Worm (Caenorhabditis elegans) whole organism, L1 larva: ENCODE data around the gene ZK1290.11.

ENCODE experiments used
- C04F5.9 ChIP-seq: sonication (generic microtip); optimal IDR thresholded peaks from 2 replicates; lab custom pipeline; 2016; ENCODE audit warnings: missing genetic modification characterization, missing compliant biosample characterization
- C16A3.4 ChIP-seq: fragments of 150-350 bp; optimal IDR thresholded peaks from 2 replicates; lab custom pipeline; 2014; ENCODE audit warnings: missing biosample characterization, missing genetic modification characterization
- C34B4.2 ChIP-seq: sonication (generic microtip); optimal IDR thresholded peaks from 2 replicates; lab custom pipeline; 2017; ENCODE audit warnings: mild to moderate bottlenecking, missing genetic modification characterization, missing compliant biosample characterization
- F16B12.6 ChIP-seq: fragments of 150-350 bp; optimal IDR thresholded peaks from 2 replicates; lab custom pipeline; 2014; ENCODE audit warnings: missing biosample characterization, missing genetic modification characterization
- aly-2 ChIP-seq: fragments of 150-350 bp; optimal IDR thresholded peaks from 2 replicates; lab custom pipeline; 2014; ENCODE audit warnings: missing biosample characterization, missing genetic modification characterization
- ama-1 ChIP-seq: fragments of 150-350 bp; optimal IDR thresholded peaks from 2 replicates; lab custom pipeline; 2014
- blmp-1 ChIP-seq: fragments of 150-350 bp; optimal IDR thresholded peaks from 2 replicates; lab custom pipeline; 2014; ENCODE audit warnings: missing biosample characterization, missing genetic modification characterization
- ceh-63 ChIP-seq: fragments of 200-800 bp; sonication (Bioruptor generic); optimal IDR thresholded peaks from 2 replicates; lab custom pipeline; 2018; ENCODE audit warnings: mild to moderate bottlenecking, missing genetic modification characterization, missing compliant biosample characterization
- ceh-88 ChIP-seq: fragments of 200-800 bp; sonication (Bioruptor generic); IDR thresholded peaks from 2 replicates; pipeline ENCODE4 v1.3.6; 2022; ENCODE audit warnings: missing genetic modification characterization, missing compliant biosample characterization
- ceh-90 ChIP-seq: sonication (generic microtip); optimal IDR thresholded peaks from 2 replicates; lab custom pipeline; 2016; ENCODE audit warnings: missing genetic modification characterization, missing compliant biosample characterization
- ces-1 ChIP-seq: fragments of 150-350 bp; optimal IDR thresholded peaks from 2 replicates; lab custom pipeline; 2014; ENCODE audit warnings: missing biosample characterization, missing genetic modification reagents, missing genetic modification characterization
- dpl-1 ChIP-seq, 3 experiments: fragments of 150-350 bp in 2 of 3; sonication (generic microtip) in 1 of 3; optimal IDR thresholded peaks; 2 replicates each; lab custom pipeline; 2014 to 2017; ENCODE audit warnings: missing biosample characterization in 3 of 3, missing genetic modification characterization in 3 of 3, missing genetic modification reagents in 3 of 3
- dsc-1 ChIP-seq: sonication (generic microtip); optimal IDR thresholded peaks from 2 replicates; lab custom pipeline; 2016; ENCODE audit warnings: mild to moderate bottlenecking, missing genetic modification characterization, missing compliant biosample characterization
- efl-1 ChIP-seq, 4 experiments: fragments of 150-350 bp; optimal IDR thresholded peaks in 3 of 4; peaks in 1 of 4; 1 replicate in 1 of 4; 2 replicates in 3 of 4; lab custom pipeline; 2014; ENCODE audit warnings: missing biosample characterization in 2 of 4, missing genetic modification characterization in 2 of 4, missing genetic modification reagents in 2 of 4
- elt-3 ChIP-seq, 6 experiments: fragments of 150-350 bp in 1 of 6; sonication (generic microtip); optimal IDR thresholded peaks; 2 replicates each; lab custom pipeline; 2017 to 2018; ENCODE audit warnings: missing biosample characterization in 6 of 6, missing genetic modification characterization in 6 of 6, inconsistent platforms in 1 of 6
- ets-5 ChIP-seq: fragments of 200-800 bp; sonication (Bioruptor generic); IDR thresholded peaks from 2 replicates; pipeline ENCODE4 v1.3.6; 2022; ENCODE audit warnings: missing genetic modification characterization, missing compliant biosample characterization
- fkh-10 ChIP-seq: sonication (generic microtip); optimal IDR thresholded peaks from 2 replicates; lab custom pipeline; 2017; ENCODE audit warnings: missing biosample characterization, missing genetic modification reagents, missing genetic modification characterization
- fkh-8 ChIP-seq: sonication (generic microtip); optimal IDR thresholded peaks from 2 replicates; lab custom pipeline; 2016; ENCODE audit warnings: mild to moderate bottlenecking, missing genetic modification characterization, missing compliant biosample characterization
- fos-1 ChIP-seq: fragments of 150-350 bp; optimal IDR thresholded peaks from 2 replicates; lab custom pipeline; 2014; ENCODE audit warnings: missing biosample characterization, missing genetic modification characterization
- grh-1 ChIP-seq: fragments of 200-800 bp; sonication (Bioruptor generic); IDR thresholded peaks from 2 replicates; pipeline ENCODE4 v1.3.6; 2022; ENCODE audit warnings: missing genetic modification reagents, missing genetic modification characterization, missing compliant biosample characterization
- hlh-17 ChIP-seq: fragments of 200-800 bp; sonication (Bioruptor generic); optimal IDR thresholded peaks from 2 replicates; lab custom pipeline; 2018; ENCODE audit warnings: missing genetic modification characterization, mild to moderate bottlenecking, missing compliant biosample characterization, moderate library complexity, borderline replicate concordance
- irx-1 ChIP-seq: sonication (generic microtip); optimal IDR thresholded peaks from 2 replicates; lab custom pipeline; 2016; ENCODE audit warnings: missing genetic modification characterization, missing compliant biosample characterization
- lin-35 ChIP-seq, 2 experiments: fragments of 150-350 bp; optimal IDR thresholded peaks; 2 replicates each; lab custom pipeline; 2014; ENCODE audit warnings: missing biosample characterization in 2 of 2, missing genetic modification characterization in 2 of 2, missing genetic modification reagents in 2 of 2
- lin-39 ChIP-seq: fragments of 150-350 bp; optimal IDR thresholded peaks from 2 replicates; lab custom pipeline; 2014; ENCODE audit warnings: missing biosample characterization, missing genetic modification reagents, missing genetic modification characterization
- mab-9 ChIP-seq: fragments of 200-800 bp; sonication (Bioruptor generic); IDR thresholded peaks from 2 replicates; pipeline ENCODE4 v1.3.6; 2022; ENCODE audit warnings: missing genetic modification reagents, missing genetic modification characterization, missing compliant biosample characterization
- mdl-1 ChIP-seq, 2 experiments: fragments of 150-350 bp; optimal IDR thresholded peaks; 2 replicates each; lab custom pipeline; 2014 to 2017; ENCODE audit warnings: missing biosample characterization in 2 of 2, missing genetic modification characterization in 2 of 2, inconsistent platforms in 1 of 2
- mep-1 ChIP-seq: fragments of 150-350 bp; optimal IDR thresholded peaks from 2 replicates; lab custom pipeline; 2014; ENCODE audit warnings: missing biosample characterization, missing genetic modification characterization
- pax-3 ChIP-seq: fragments of 200-800 bp; sonication (Bioruptor generic); optimal IDR thresholded peaks from 2 replicates; lab custom pipeline; 2018; ENCODE audit warnings: mild to moderate bottlenecking, missing genetic modification characterization, moderate library complexity, missing compliant biosample characterization
- rnt-1 ChIP-seq: sonication (generic microtip); optimal IDR thresholded peaks from 2 replicates; lab custom pipeline; 2016; ENCODE audit warnings: mild to moderate bottlenecking, missing genetic modification characterization, moderate library complexity, missing compliant biosample characterization
- skn-1 ChIP-seq: fragments of 150-350 bp; optimal IDR thresholded peaks from 2 replicates; lab custom pipeline; 2014; ENCODE audit warnings: missing biosample characterization, missing genetic modification characterization
- snu-23 ChIP-seq: sonication (generic microtip); optimal IDR thresholded peaks from 2 replicates; lab custom pipeline; 2016; ENCODE audit warnings: missing genetic modification characterization, missing compliant biosample characterization
- sptf-1 ChIP-seq: fragments of 150-350 bp; optimal IDR thresholded peaks from 2 replicates; lab custom pipeline; 2014; ENCODE audit warnings: missing biosample characterization, missing genetic modification characterization
- sup-37 ChIP-seq: fragments of 200-800 bp; sonication (Bioruptor generic); optimal IDR thresholded peaks from 2 replicates; lab custom pipeline; 2018; ENCODE audit warnings: mild to moderate bottlenecking, missing genetic modification characterization, missing compliant biosample characterization
- unc-62 ChIP-seq: fragments of 150-350 bp; optimal IDR thresholded peaks from 2 replicates; lab custom pipeline; 2014; ENCODE audit warnings: missing biosample characterization, missing genetic modification reagents, missing genetic modification characterization
- unc-86 ChIP-seq: sonication (generic microtip); optimal IDR thresholded peaks from 2 replicates; lab custom pipeline; 2016; ENCODE audit warnings: missing genetic modification characterization, missing compliant biosample characterization
- unc-98 ChIP-seq: fragments of 200-800 bp; sonication (Bioruptor generic); IDR thresholded peaks from 2 replicates; pipeline ENCODE4 v1.3.6; 2022; ENCODE audit warnings: missing genetic modification characterization, missing compliant biosample characterization
- xbp-1 ChIP-seq: sonication (generic microtip); optimal IDR thresholded peaks from 2 replicates; lab custom pipeline; 2016; ENCODE audit warnings: missing genetic modification characterization, missing compliant biosample characterization
- zag-1 ChIP-seq: fragments of 150-350 bp; optimal IDR thresholded peaks from 2 replicates; lab custom pipeline; 2014; ENCODE audit warnings: missing biosample characterization, missing genetic modification characterization
- ztf-4 ChIP-seq: fragments of 150-350 bp; optimal IDR thresholded peaks from 2 replicates; lab custom pipeline; 2014; ENCODE audit warnings: missing biosample characterization, missing genetic modification characterization

ZK1290.11 gene

DNA sequence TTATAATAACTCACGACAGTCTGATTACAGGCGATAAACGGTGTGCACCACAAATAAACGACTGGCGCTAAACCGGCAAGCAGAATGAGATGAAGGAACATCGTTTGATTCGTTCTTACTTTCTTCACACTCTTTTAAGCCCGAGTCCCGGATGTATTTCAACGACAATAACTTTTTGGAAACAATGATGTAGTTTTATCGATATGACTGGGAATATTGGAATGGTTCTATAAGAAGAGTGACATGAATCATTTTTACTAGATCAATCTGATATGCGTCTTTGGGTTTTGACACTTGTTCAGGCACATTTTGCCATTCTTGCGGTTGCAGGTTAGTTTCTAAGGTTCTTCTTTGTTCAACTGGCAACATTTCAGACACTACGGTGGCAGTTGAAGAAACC lies at the start of gene ZK1290.11, which contains the start of gene ZK1290.1:
Gene ZK1290.11 (minus strand): TSS at position 101 of the 400 bp plus-strand sequence.
Gene ZK1290.1 (plus strand): TSS at position 271 of the 400 bp plus-strand sequence.
- TF ChIP-seq pax-3 (tag; lab: Kevin White, UChicago), result no peak
- no peak for TF ChIP-seq ceh-88 (GFP tag; lab: Robert Waterston, UW)
- no peak for TF ChIP-seq zag-1 (tag; lab: Kevin White, UChicago)
- TF ChIP-seq rnt-1 (tag; lab: Kevin White, UChicago), result no peak
- TF ChIP-seq hlh-17, result no peak
- no peak for TF ChIP-seq sptf-1 (tag; lab: Kevin White, UChicago)
- no peak for TF ChIP-seq ztf-4 (tag; lab: Kevin White, UChicago)
- TF ChIP-seq F16B12.6, result no peak
- TF ChIP-seq C34B4.2, result no peak
- no peak for TF ChIP-seq dsc-1 (tag; lab: Kevin White, UChicago)
- TF ChIP-seq ets-5 (GFP tag; lab: Robert Waterston, UW), result no peak
- TF ChIP-seq ces-1 (GFP tag; lab: Kevin White, UChicago), result no peak
- TF ChIP-seq C04F5.9, result no peak
- no peak for TF ChIP-seq fkh-8

DNA sequence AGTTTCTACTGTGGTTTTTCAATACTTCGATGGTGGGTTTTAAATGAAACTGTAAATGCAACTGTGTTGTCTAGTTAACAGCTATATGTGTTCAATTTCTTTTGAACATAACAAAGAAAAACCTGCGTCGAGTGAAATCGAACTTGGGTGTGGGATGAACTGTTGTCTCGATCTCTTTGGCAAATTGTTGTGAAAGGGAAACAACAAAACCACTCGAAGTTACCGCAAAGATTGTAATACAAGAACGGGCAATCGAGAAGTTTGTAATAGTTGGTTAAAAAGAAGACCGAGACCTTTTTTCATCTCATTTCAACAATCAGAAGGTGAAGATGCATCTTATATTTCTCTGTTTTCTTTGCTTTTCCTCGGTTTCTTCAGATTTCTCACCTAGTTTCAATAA lies 46.6 kb upstream of the ZK1290.11 start, which contains the start of gene lips-17:
Gene lips-17 (plus strand): TSS at position 301 of the 400 bp plus-strand sequence.
- no peak for TF ChIP-seq unc-86 (tag; lab: Kevin White, UChicago)
- TF ChIP-seq aly-2 (tag; lab: Kevin White, UChicago), result no peak
- TF ChIP-seq snu-23 (GFP tag; lab: Kevin White, UChicago), result no peak
- TF ChIP-seq elt-3 (tag; optimal IDR thresholded peaks at IDR 0.05; lab: Kevin White, UChicago), result no peak
- no peak for TF ChIP-seq fkh-10 (GFP tag; lab: Kevin White, UChicago)
- TF ChIP-seq grh-1, result no peak
- no peak for TF ChIP-seq skn-1
- no peak for TF ChIP-seq ama-1 (lab: Kevin White, UChicago)
- no peak for TF ChIP-seq pax-3 (tag; lab: Kevin White, UChicago)
- no peak for TF ChIP-seq dsc-1 (tag; lab: Kevin White, UChicago)
- TF ChIP-seq xbp-1 (tag; lab: Kevin White, UChicago), result no peak
- TF ChIP-seq unc-62 (GFP tag; lab: Kevin White, UChicago), result no peak
- no peak for TF ChIP-seq mab-9 (GFP tag; lab: Robert Waterston, UW)
- TF ChIP-seq ces-1 (GFP tag; lab: Kevin White, UChicago), result no peak
- no peak for TF ChIP-seq fos-1 (tag; lab: Kevin White, UChicago)
- TF ChIP-seq ceh-90 (tag; lab: Kevin White, UChicago), result no peak
- TF ChIP-seq ceh-63 (GFP tag; lab: Kevin White, UChicago), result no peak
- TF ChIP-seq mdl-1 (tag; optimal IDR thresholded peaks at IDR 0.05; lab: Kevin White, UChicago), result no peak
- no peak for TF ChIP-seq mep-1 (tag; lab: Kevin White, UChicago)

DNA sequence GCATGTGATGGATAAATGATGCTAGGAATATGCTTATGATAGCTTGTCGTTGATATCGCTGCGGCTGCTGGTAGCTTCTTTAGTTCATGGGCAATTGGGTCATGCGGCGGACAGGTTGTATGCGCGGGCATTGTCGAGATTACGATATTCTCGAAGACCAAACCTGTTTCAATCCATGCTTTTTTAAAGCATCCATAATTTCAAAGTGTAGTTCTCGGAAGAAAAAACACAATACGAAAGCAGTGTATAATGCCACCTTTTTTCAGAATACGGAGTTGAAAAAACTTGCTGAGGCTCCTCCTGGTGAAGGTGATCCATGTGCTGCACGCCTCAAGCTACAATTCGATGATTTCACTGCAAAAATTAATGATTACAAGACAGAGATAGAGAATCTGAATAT lies 43.9 kb upstream of the ZK1290.11 start, which contains the start of gene osm-8:
Gene osm-8 (minus strand): TSS at position 101 of the 400 bp plus-strand sequence.
- TF ChIP-seq lin-39 (tag; lab: Kevin White, UChicago) (no peak), irx-1 (no peak), unc-98 (no peak), hlh-17 (no peak), pax-3 (tag; lab: Kevin White, UChicago) (no peak), blmp-1 (peak; percentile 44)

DNA sequence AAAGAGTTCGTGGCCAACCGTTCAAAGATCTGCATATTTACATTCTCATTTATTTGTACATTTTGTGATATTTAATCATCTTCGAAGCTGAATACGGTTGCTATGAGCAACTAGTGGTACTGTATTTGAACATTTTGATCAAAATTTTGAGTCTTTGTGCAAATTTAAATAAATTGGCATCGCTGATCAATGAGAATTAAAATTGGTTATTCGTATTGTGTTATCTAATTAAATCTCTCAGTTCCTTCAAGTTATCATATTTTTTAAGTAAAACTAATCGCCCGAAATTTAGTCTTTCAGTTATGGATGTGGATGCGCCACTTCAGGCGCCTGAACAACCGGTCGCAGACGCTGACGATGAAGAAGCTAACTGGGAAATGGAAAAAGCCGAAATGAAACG lies 38.0 kb upstream of the ZK1290.11 start, which contains the start of gene npp-21:
Gene npp-21 (plus strand): TSS at position 301 of the 400 bp plus-strand sequence.
- TF ChIP-seq dsc-1 (tag; lab: Kevin White, UChicago), result no peak
- TF ChIP-seq sup-37 (GFP tag; lab: Kevin White, UChicago), result no peak

DNA sequence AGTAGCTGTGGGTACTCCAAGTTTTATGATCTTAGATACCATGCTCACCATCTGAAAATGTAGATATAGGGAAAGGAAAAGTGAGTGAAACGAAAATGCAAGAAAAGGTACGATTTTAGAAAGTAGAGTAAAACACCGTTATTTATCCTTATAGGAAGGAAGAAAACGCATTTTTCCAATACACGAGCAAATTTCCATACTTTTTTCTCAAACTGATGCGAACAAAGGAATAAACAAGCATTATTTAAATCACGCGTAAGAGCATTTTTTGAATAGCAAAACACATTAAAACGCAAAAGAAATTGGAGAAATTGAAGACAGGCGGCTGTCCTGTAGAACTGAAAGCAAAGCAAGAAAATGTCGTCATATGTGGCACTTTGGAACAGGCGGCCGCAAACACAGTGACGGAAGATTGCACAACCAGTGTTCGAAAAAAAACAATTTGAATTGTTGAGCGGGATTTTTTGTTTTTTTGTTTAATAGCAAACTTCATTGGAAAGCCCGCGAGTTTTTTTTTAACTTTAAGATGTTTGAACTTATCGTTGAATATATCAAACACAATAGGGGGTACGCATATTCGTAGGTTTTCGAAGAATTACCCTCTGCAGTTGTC lies 37.4 kb upstream of the ZK1290.11 start, which contains the start of gene pgam-5:
Gene pgam-5 (minus strand): TSS at position 51 of the 613 bp plus-strand sequence.
- TF ChIP-seq snu-23 (GFP tag; lab: Kevin White, UChicago) (peak; percentile 28), lin-35 (GFP tag; optimal IDR thresholded peaks at IDR 0.05; lab: Kevin White, UChicago) (peak; percentile 11 to 55), dpl-1 (GFP tag; optimal IDR thresholded peaks at IDR 0.05; lab: Kevin White, UChicago) (peak in 2 of 3 experiments; percentile 52 to 59), C16A3.4 (no peak), efl-1 (optimal IDR thresholded peaks at IDR 0.05; lab: Kevin White, UChicago) (peak in 1 of 2 experiments; percentile 7), efl-1 (GFP tag; optimal IDR thresholded peaks at IDR 0.05 in 1 of 2; lab: Kevin White, UChicago) (peak; percentile 47 to 95), blmp-1 (no peak), F16B12.6 (peak; percentile 87)
